Worm (Caenorhabditis elegans) whole organism, young adult: Measurements from ENCODE around the gene fbxc-32.
A peak's percentile ranks its signal among the peaks of the same experiment; 100 is the strongest.
"Not testable (repeated sequence)": the region's sequence is repeated elsewhere in the genome, so short reads cannot be mapped to it uniquely, and the experiment has no call there.

Experiments
- F33H1.4 ChIP-seq: fragments of 200-800 bp; sonication (Bioruptor generic); IDR thresholded peaks from 2 replicates; pipeline ENCODE4 v1.3.6; 2022; ENCODE audit warnings: missing genetic modification reagents, missing genetic modification characterization, missing compliant biosample characterization
- F37B4.10 ChIP-seq: fragments of 200-800 bp; sonication (Bioruptor generic); IDR thresholded peaks from 2 replicates; pipeline ENCODE4 v1.3.6; 2022; ENCODE audit warnings: missing genetic modification characterization, missing compliant biosample characterization
- F57A8.1 ChIP-seq: fragments of 200-800 bp; sonication (Bioruptor generic); optimal IDR thresholded peaks from 2 replicates; lab custom pipeline; 2018; ENCODE audit warnings: mild to moderate bottlenecking, missing genetic modification characterization, moderate library complexity, missing compliant biosample characterization
- F57C9.4 ChIP-seq: sonication (generic microtip); optimal IDR thresholded peaks from 2 replicates; lab custom pipeline; 2017; ENCODE audit warnings: mild to moderate bottlenecking, missing genetic modification characterization, missing compliant biosample characterization
- K12H6.12 ChIP-seq: fragments of 200-800 bp; sonication (Bioruptor generic); optimal IDR thresholded peaks from 2 replicates; lab custom pipeline; 2018; ENCODE audit warnings: mild to moderate bottlenecking, missing genetic modification characterization, missing compliant biosample characterization
- T26A5.8 ChIP-seq: sonication (generic microtip); optimal IDR thresholded peaks from 2 replicates; lab custom pipeline; 2016; ENCODE audit warnings: missing genetic modification characterization, missing compliant biosample characterization
- ZK185.1 ChIP-seq: sonication (generic microtip); optimal IDR thresholded peaks from 2 replicates; lab custom pipeline; 2016; ENCODE audit warnings: mild to moderate bottlenecking, missing genetic modification characterization, missing compliant biosample characterization; ENCODE audit not compliant: poor library complexity, severe bottlenecking
- aptf-2 ChIP-seq: fragments of 200-800 bp; sonication (Bioruptor generic); conservative IDR thresholded peaks from 2 replicates; pipeline ENCODE4 v1.3.6; 2022; ENCODE audit warnings: missing genetic modification reagents, missing genetic modification characterization, missing compliant biosample characterization
- ceh-40 ChIP-seq: fragments of 200-800 bp; sonication (Bioruptor generic); IDR thresholded peaks from 2 replicates; pipeline ENCODE4 v1.3.6; 2022; ENCODE audit warnings: missing genetic modification characterization, missing compliant biosample characterization
- ceh-58 ChIP-seq: fragments of 200-800 bp; sonication (Bioruptor generic); IDR thresholded peaks from 2 replicates; pipeline ENCODE4 v1.3.6; 2022; ENCODE audit warnings: missing genetic modification characterization, missing compliant biosample characterization
- ceh-79 ChIP-seq: sonication (generic microtip); optimal IDR thresholded peaks from 2 replicates; lab custom pipeline; 2017; ENCODE audit warnings: mild to moderate bottlenecking, missing genetic modification characterization, missing compliant biosample characterization
- egl-18 ChIP-seq: fragments of 200-800 bp; sonication (Bioruptor generic); IDR thresholded peaks from 2 replicates; pipeline ENCODE4 v1.3.6; 2022; ENCODE audit warnings: missing genetic modification reagents, missing genetic modification characterization, missing compliant biosample characterization
- egrh-3 ChIP-seq: fragments of 200-800 bp; sonication (Bioruptor generic); IDR thresholded peaks from 2 replicates; pipeline ENCODE4 v1.3.6; 2022; ENCODE audit warnings: missing genetic modification reagents, missing genetic modification characterization, missing compliant biosample characterization
- ets-4 ChIP-seq: fragments of 200-800 bp; sonication (Bioruptor generic); optimal IDR thresholded peaks from 2 replicates; lab custom pipeline; 2018; ENCODE audit warnings: mild to moderate bottlenecking, missing genetic modification characterization, missing compliant biosample characterization
- fkh-3 ChIP-seq: sonication (generic microtip); optimal IDR thresholded peaks from 2 replicates; lab custom pipeline; 2016; ENCODE audit warnings: mild to moderate bottlenecking, missing genetic modification characterization, missing compliant biosample characterization
- hmg-1.2 ChIP-seq: fragments of 200-800 bp; sonication (Bioruptor generic); IDR thresholded peaks from 2 replicates; pipeline ENCODE4 v1.3.6; 2022; ENCODE audit warnings: missing genetic modification reagents, missing genetic modification characterization, missing compliant biosample characterization
- lin-26 ChIP-seq: fragments of 200-800 bp; sonication (Bioruptor generic); IDR thresholded peaks from 2 replicates; pipeline ENCODE4 v1.3.6; 2022; ENCODE audit warnings: missing genetic modification reagents, missing genetic modification characterization, missing compliant biosample characterization
- lin-35 ChIP-seq, 3 experiments: fragments of 150-350 bp in 2 of 3; sonication (generic microtip) in 1 of 3; optimal IDR thresholded peaks; 2 replicates each; lab custom pipeline; 2014 to 2018; ENCODE audit warnings: missing biosample characterization in 3 of 3, missing genetic modification characterization in 3 of 3, missing genetic modification reagents in 3 of 3
- lin-40 ChIP-seq: sonication (generic microtip); optimal IDR thresholded peaks from 2 replicates; lab custom pipeline; 2016; ENCODE audit warnings: missing genetic modification characterization, mild to moderate bottlenecking, missing compliant biosample characterization, missing genotype, missing genetic modification reagents
- madf-3 ChIP-seq: fragments of 200-800 bp; sonication (Bioruptor generic); IDR thresholded peaks from 2 replicates; pipeline ENCODE4 v1.3.6; 2022; ENCODE audit warnings: missing genetic modification reagents, missing genetic modification characterization, missing compliant biosample characterization
- nfya-1 ChIP-seq: sonication (generic microtip); optimal IDR thresholded peaks from 2 replicates; lab custom pipeline; 2017; ENCODE audit warnings: antibody characterized with exemption, missing compliant biosample characterization, missing genetic modification characterization, borderline replicate concordance; ENCODE audit not compliant: insufficient read depth
- rcor-1 ChIP-seq: fragments of 200-800 bp; sonication (Bioruptor generic); IDR thresholded peaks from 2 replicates; pipeline ENCODE4 v1.3.6; 2022; ENCODE audit warnings: missing genetic modification reagents, missing genetic modification characterization, missing compliant biosample characterization
- rpc-1 ChIP-seq, 2 experiments: fragments of 150-350 bp in 1 of 2; sonication (generic microtip) in 1 of 2; optimal IDR thresholded peaks; 2 replicates each; lab custom pipeline; 2014 to 2018; ENCODE audit warnings: missing biosample characterization in 1 of 2, missing genetic modification characterization in 1 of 2, missing genetic modification reagents in 1 of 2, missing genotype in 1 of 2
- sea-2 ChIP-seq: fragments of 200-800 bp; sonication (Bioruptor generic); IDR thresholded peaks from 2 replicates; pipeline ENCODE4 v1.3.6; 2022; ENCODE audit warnings: missing genetic modification characterization, missing compliant biosample characterization
- snpc-3.4 ChIP-seq: sonication (generic microtip); optimal IDR thresholded peaks from 2 replicates; lab custom pipeline; 2017; ENCODE audit warnings: missing genetic modification characterization, mild to moderate bottlenecking, missing compliant biosample characterization, antibody characterized with exemption, moderate library complexity, missing genotype, missing genetic modification reagents
- snpc-4 ChIP-seq, 5 experiments: fragments of 150-350 bp in 1 of 5; sonication (generic microtip) in 4 of 5; optimal IDR thresholded peaks; 2 replicates each; lab custom pipeline; 2014 to 2018; ENCODE audit warnings: missing genetic modification characterization in 5 of 5, missing biosample characterization in 3 of 5, antibody characterized with exemption in 2 of 5, mild to moderate bottlenecking in 2 of 5, missing compliant biosample characterization in 2 of 5, missing genotype in 2 of 5, moderate library complexity in 2 of 5, missing genetic modification reagents in 1 of 5
- tbx-9 ChIP-seq: sonication (generic microtip); optimal IDR thresholded peaks from 2 replicates; lab custom pipeline; 2016; ENCODE audit warnings: borderline replicate concordance, missing genetic modification characterization, inconsistent platforms, missing compliant biosample characterization
- ztf-18 ChIP-seq: sonication (generic microtip); optimal IDR thresholded peaks from 2 replicates; lab custom pipeline; 2016; ENCODE audit warnings: missing genotype, mild to moderate bottlenecking, missing genetic modification characterization, missing compliant biosample characterization
- ztf-25 ChIP-seq: fragments of 200-800 bp; sonication (Bioruptor generic); IDR thresholded peaks from 2 replicates; pipeline ENCODE4 v1.3.6; 2022; ENCODE audit warnings: missing genetic modification reagents, missing genetic modification characterization, missing compliant biosample characterization

Gene fbxc-32

DNA sequence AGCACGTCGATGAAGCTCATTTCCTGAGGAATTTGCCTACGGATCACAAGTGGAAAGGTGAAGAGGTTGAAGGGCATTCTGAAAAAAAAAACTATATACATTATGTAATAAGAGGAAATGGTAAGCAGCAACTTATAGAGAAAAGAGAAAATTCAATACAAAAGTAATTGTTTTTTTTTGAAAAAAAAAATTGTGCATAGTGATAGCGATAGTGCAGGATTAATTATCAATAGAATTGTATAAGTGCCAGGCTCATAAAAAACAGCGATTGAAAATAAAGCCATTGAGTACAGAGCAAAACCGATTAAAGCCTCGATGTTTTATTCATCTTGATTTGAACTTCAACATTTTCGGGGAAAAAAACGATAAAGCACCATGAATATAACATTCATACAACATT is 24.9 kb upstream of the fbxc-32 start, which contains the start of gene C32B5.15:
Gene C32B5.15 (minus strand): TSS at position 101 of the 400 bp plus-strand sequence.
- TF ChIP-seq fkh-3 (tag; lab: Kevin White, UChicago) = no peak
- no peak for TF ChIP-seq ceh-40
- no peak for TF ChIP-seq rpc-1 (optimal IDR thresholded peaks at IDR 0.05; lab: Kevin White, UChicago)
- TF ChIP-seq rpc-1 (tag; optimal IDR thresholded peaks at IDR 0.05; lab: Kevin White, UChicago) = no peak
- TF ChIP-seq nfya-1 = no peak
- no peak for TF ChIP-seq ZK185.1
- TF ChIP-seq hmg-1.2 (GFP tag; lab: Robert Waterston, UW) = no peak
- TF ChIP-seq F57C9.4 (tag; lab: Kevin White, UChicago) = no peak
- no peak for TF ChIP-seq F33H1.4
- TF ChIP-seq egrh-3 (GFP tag; lab: Robert Waterston, UW) = no peak
- no peak for TF ChIP-seq F37B4.10 (GFP tag; lab: Robert Waterston, UW)

DNA sequence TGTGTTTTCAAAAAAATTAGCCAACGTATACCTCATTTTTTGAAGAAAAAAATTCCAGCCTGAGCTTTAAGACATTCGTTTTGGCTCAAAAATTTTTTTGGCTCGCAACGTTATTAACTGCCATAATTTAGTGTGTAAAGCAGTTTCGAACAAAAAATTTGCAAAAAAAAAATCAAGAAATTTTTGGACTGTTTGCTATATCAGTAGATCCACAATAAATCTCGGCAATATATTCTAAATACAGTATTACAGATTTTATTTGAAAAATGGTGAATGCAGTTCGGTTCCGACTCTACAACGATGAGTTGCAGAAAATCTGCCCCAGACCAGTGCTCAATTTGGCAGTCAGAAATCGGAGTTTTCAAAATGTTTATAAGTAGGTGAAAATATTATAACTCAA is 20.1 kb upstream of the fbxc-32 start, which contains the start of gene C32B5.6:
Gene C32B5.6 (plus strand): TSS at position 301 of the 400 bp plus-strand sequence.
- not testable (repeated sequence) for TF ChIP-seq fkh-3 (tag; lab: Kevin White, UChicago); ets-4 (GFP tag; lab: Kevin White, UChicago); rcor-1
- TF ChIP-seq, all 124 proteins: peak for 0; not testable (repeated sequence) for 124

DNA sequence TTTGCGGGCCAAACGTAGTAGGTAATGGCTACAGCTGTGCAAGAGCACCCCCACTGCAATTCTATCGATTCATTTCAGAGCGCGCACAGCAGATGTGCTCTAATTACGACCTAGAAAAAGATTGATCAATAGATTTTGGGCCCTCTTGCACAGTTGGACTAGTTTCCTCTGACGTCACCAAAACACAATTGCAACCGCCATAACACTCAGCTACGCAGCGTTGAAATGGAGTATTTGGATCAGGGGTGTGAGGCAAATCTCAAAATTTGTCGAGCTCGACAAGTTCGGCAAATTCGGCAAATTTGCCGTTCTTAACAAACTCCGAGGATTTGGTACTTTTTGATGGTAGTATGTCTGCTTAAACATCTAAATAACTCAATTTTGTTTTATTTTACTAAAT is 19.0 kb upstream of the fbxc-32 start, which contains the start of gene fbxc-18:
Gene fbxc-18 (minus strand): TSS at position 101 of the 400 bp plus-strand sequence.
- TF ChIP-seq ztf-18 (tag; lab: Kevin White, UChicago); nfya-1; ztf-25 (GFP tag; lab: Robert Waterston, UW): not testable (repeated sequence)
- TF ChIP-seq, all 124 proteins: peak for 0; not testable (repeated sequence) for 124

DNA sequence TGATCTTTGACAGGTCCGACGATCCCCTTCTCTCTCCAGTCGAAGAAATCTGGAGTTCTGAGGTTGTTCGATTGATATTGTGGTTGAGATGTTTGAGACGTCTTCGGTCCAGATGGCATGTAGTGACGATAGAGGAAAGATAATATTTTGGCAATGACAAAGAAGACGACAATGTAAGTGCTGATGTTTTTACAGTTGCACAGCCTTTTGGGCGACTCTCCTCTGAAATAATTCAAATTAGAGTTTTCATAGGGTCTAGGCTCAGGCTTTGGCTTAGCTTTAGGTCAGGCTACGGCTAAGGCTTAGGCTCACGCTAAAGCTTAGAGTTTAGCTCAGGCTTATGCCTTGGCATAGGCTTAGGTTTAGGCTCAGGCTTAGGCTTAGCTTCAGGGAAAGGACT is 14.0 kb upstream of the fbxc-32 start, which contains the start of gene C32B5.13:
Gene C32B5.13 (minus strand): TSS at position 101 of the 400 bp plus-strand sequence.
- TF ChIP-seq lin-26 (GFP tag; lab: Robert Waterston, UW) (0 out of 2 replicates have a peak, but pooled peaks have one; percentile 24), snpc-3.4 (tag; lab: Kevin White, UChicago) (no peak)

DNA sequence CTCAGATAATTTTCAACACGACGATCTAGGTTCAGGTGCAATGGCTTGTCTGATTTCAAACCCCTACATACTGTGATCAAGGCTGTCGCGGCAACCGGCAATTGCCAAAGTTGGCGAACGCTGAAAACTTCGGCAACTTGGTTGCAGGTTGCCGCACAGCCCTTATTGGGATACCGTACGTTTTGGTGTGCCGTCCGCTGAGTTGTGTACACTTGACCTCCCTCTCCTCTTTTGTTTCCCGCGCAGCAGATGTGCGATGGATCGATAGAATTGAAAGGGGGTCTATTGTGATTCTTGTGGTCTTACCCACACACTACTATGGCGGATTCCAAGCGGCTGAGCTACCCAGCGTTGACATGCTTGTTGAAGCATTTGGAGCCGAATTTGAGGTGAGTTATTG is 12.2 kb upstream of the fbxc-32 start, which contains the start of the genes C32B5.18 and C32B5.7:
Gene C32B5.18 (plus strand): TSS at position 301 of the 400 bp plus-strand sequence.
Gene C32B5.7 (plus strand): TSS at position 311 of the 400 bp plus-strand sequence.
- no peak for TF ChIP-seq K12H6.12 (tag; lab: Kevin White, UChicago)
- 0 out of 2 replicates have a peak, but pooled peaks have one; percentile 29 for TF ChIP-seq egl-18 (GFP tag; lab: Robert Waterston, UW)
- no peak for TF ChIP-seq aptf-2 (GFP tag; lab: Robert Waterston, UW)
- no peak for TF ChIP-seq sea-2 (GFP tag; lab: Robert Waterston, UW)
- no peak for TF ChIP-seq snpc-4 (GFP tag; optimal IDR thresholded peaks at IDR 0.05; lab: Kevin White, UChicago)
- no peak for TF ChIP-seq snpc-4 (tag; optimal IDR thresholded peaks at IDR 0.05; lab: Kevin White, UChicago)
- TF ChIP-seq lin-40 (tag; lab: Kevin White, UChicago) = no peak
- no peak for TF ChIP-seq lin-35 (GFP tag; optimal IDR thresholded peaks at IDR 0.05; lab: Kevin White, UChicago)
- no peak for TF ChIP-seq ceh-79 (tag; lab: Kevin White, UChicago)
- TF ChIP-seq ceh-40 = no peak
- no peak for TF ChIP-seq F57A8.1 (GFP tag; lab: Kevin White, UChicago)
- no peak for TF ChIP-seq ceh-58 (GFP tag; lab: Robert Waterston, UW)
- no peak for TF ChIP-seq T26A5.8 (tag; lab: Kevin White, UChicago)
- TF ChIP-seq madf-3 (GFP tag; lab: Robert Waterston, UW) = 0 out of 2 replicates have a peak, but pooled peaks have one; percentile 36
- no peak for TF ChIP-seq tbx-9 (tag; lab: Kevin White, UChicago)
